Worm (Caenorhabditis elegans): ENCODE measurements around the gene nlf-1.

DNA sequence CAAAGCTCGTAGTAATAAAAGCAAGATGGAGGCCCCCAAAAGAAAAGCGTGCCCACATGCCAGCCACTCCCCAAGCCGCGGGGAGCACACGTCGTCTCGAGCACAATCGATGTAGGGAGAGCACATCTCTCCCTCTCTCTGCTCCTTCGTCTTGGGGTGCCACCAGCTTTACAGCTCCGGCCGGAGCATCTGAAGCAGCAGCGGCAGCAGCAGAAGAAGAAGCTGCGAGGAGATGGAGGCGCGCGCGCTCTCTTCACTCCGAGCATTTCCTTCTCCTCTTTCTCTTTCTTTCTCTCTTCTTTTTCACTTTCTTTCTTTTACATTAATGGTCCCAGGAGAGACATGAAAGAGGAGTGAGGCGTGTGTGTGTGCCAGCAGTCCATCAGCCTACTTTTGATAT lies 46.7 kb upstream of the nlf-1 start:
- peak; percentile 70 for TF ChIP-seq unc-120 (tag; optimal IDR thresholded peaks at IDR 0.05; ENCODE audit: poor library complexity, severe bottlenecking)
- no peak for TF ChIP-seq sem-2 (GFP tag; optimal IDR thresholded peaks at IDR 0.05)
- TF ChIP-seq nhr-28 (tag; optimal IDR thresholded peaks at IDR 0.05), result no peak
- TF ChIP-seq snpc-4 (tag; optimal IDR thresholded peaks at IDR 0.05), result no peak
- TF ChIP-seq elt-3 (tag; optimal IDR thresholded peaks at IDR 0.05), result no peak
- TF ChIP-seq unc-62 (GFP tag; optimal IDR thresholded peaks at IDR 0.05), result peak; percentile 34
- no peak for TF ChIP-seq tbx-8 (GFP tag; optimal IDR thresholded peaks at IDR 0.05)
- no peak for TF ChIP-seq lin-32 (GFP tag; optimal IDR thresholded peaks at IDR 0.05)
- no peak for TF ChIP-seq ceh-43 (GFP tag; optimal IDR thresholded peaks at IDR 0.05)
- no peak for TF ChIP-seq nhr-12 (tag; optimal IDR thresholded peaks at IDR 0.05)
- TF ChIP-seq elt-1 (tag; optimal IDR thresholded peaks at IDR 0.05; ENCODE audit: borderline replicate concordance, insufficient read depth), result no peak
- TF ChIP-seq pha-4 (tag; optimal IDR thresholded peaks at IDR 0.05), result no peak
- TF ChIP-seq lin-13 (tag; optimal IDR thresholded peaks at IDR 0.05), result no peak
- TF ChIP-seq sptf-1 (tag; optimal IDR thresholded peaks at IDR 0.05), result peak; percentile 54

Measured in whole organism, mixed stage, embryonic.